Worm (Caenorhabditis elegans) whole organism, L2 larva: ENCODE measurements around the gene sri-57.

Experiments used
- C34F6.9 ChIP-seq: fragments of 150-350 bp; optimal IDR thresholded peaks from 2 replicates; lab custom pipeline; 2014; ENCODE audit warnings: missing biosample characterization, missing genetic modification characterization
- F13H6.1 ChIP-seq: sonication (generic microtip); optimal IDR thresholded peaks from 2 replicates; lab custom pipeline; 2016; ENCODE audit warnings: missing genetic modification characterization, missing compliant biosample characterization
- Y55F3AM.14 ChIP-seq: fragments of 200-800 bp; sonication (Bioruptor generic); optimal IDR thresholded peaks from 2 replicates; lab custom pipeline; 2018; ENCODE audit warnings: mild to moderate bottlenecking, missing genetic modification characterization, missing compliant biosample characterization
- ZK546.5 ChIP-seq: sonication (generic microtip); optimal IDR thresholded peaks from 2 replicates; lab custom pipeline; 2017; ENCODE audit warnings: missing biosample characterization, missing genetic modification characterization
- aly-2 ChIP-seq: fragments of 150-350 bp; optimal IDR thresholded peaks from 2 replicates; lab custom pipeline; 2014; ENCODE audit warnings: missing biosample characterization, missing genetic modification characterization
- blmp-1 ChIP-seq: sonication (generic microtip); optimal IDR thresholded peaks from 2 replicates; lab custom pipeline; 2017; ENCODE audit warnings: missing genetic modification characterization, mild to moderate bottlenecking, missing compliant biosample characterization, antibody characterized with exemption, moderate library complexity; ENCODE audit not compliant: insufficient read depth
- ceh-82 ChIP-seq: fragments of 150-350 bp; optimal IDR thresholded peaks from 2 replicates; lab custom pipeline; 2014; ENCODE audit warnings: missing biosample characterization, missing genetic modification characterization
- dmd-4 ChIP-seq: sonication (generic microtip); optimal IDR thresholded peaks from 2 replicates; lab custom pipeline; 2017; ENCODE audit warnings: missing biosample characterization, missing genetic modification characterization
- egl-27 ChIP-seq: sonication (generic microtip); optimal IDR thresholded peaks from 3 replicates; lab custom pipeline; 2017; ENCODE audit warnings: missing biosample characterization, missing genetic modification reagents, missing genetic modification characterization
- elt-3 ChIP-seq: sonication (generic microtip); optimal IDR thresholded peaks from 2 replicates; lab custom pipeline; 2017; ENCODE audit warnings: missing biosample characterization, missing genetic modification characterization
- fos-1 ChIP-seq: fragments of 150-350 bp; optimal IDR thresholded peaks from 2 replicates; lab custom pipeline; 2014; ENCODE audit warnings: missing biosample characterization, missing genetic modification characterization
- gmeb-1 ChIP-seq: fragments of 150-350 bp; optimal IDR thresholded peaks from 2 replicates; lab custom pipeline; 2014; ENCODE audit warnings: missing biosample characterization, missing genetic modification characterization
- lin-11 ChIP-seq: fragments of 150-350 bp; sonication (generic microtip); optimal IDR thresholded peaks from 2 replicates; lab custom pipeline; 2014; ENCODE audit warnings: missing biosample characterization, missing genetic modification characterization, inconsistent platforms, mixed read lengths
- lin-13 ChIP-seq: fragments of 150-350 bp; optimal IDR thresholded peaks from 2 replicates; lab custom pipeline; 2014; ENCODE audit warnings: missing biosample characterization, missing genetic modification reagents, missing genetic modification characterization
- lsy-2 ChIP-seq, 2 experiments: fragments of 150-350 bp in 1 of 2; sonication (generic microtip) in 1 of 2; optimal IDR thresholded peaks; 2 replicates each; lab custom pipeline; 2014 to 2017; ENCODE audit warnings: missing biosample characterization in 2 of 2, missing genetic modification characterization in 2 of 2
- mbf-1 ChIP-seq: sonication (generic microtip); optimal IDR thresholded peaks from 2 replicates; lab custom pipeline; 2017; ENCODE audit warnings: missing biosample characterization, missing genetic modification characterization
- nhr-10 ChIP-seq: sonication (generic microtip); optimal IDR thresholded peaks from 2 replicates; lab custom pipeline; 2017; ENCODE audit warnings: missing biosample characterization, missing genetic modification characterization
- nhr-11 ChIP-seq: fragments of 150-350 bp; optimal IDR thresholded peaks from 2 replicates; lab custom pipeline; 2014; ENCODE audit warnings: missing biosample characterization, missing genetic modification characterization
- nhr-129 ChIP-seq: fragments of 150-350 bp; optimal IDR thresholded peaks from 2 replicates; lab custom pipeline; 2014; ENCODE audit warnings: missing biosample characterization, missing genetic modification characterization
- nhr-6 ChIP-seq: fragments of 150-350 bp; optimal IDR thresholded peaks from 2 replicates; lab custom pipeline; 2014; ENCODE audit warnings: missing biosample characterization, missing genetic modification characterization
- nhr-77 ChIP-seq: fragments of 150-350 bp; optimal IDR thresholded peaks from 2 replicates; lab custom pipeline; 2014; ENCODE audit warnings: missing biosample characterization, missing genetic modification characterization
- peb-1 ChIP-seq: fragments of 150-350 bp; optimal IDR thresholded peaks from 2 replicates; lab custom pipeline; 2014; ENCODE audit warnings: missing biosample characterization, missing genetic modification characterization
- sem-4 ChIP-seq: fragments of 150-350 bp; optimal IDR thresholded peaks from 2 replicates; lab custom pipeline; 2014; ENCODE audit warnings: missing biosample characterization, missing genetic modification reagents, missing genetic modification characterization
- sma-3 ChIP-seq: sonication (generic microtip); optimal IDR thresholded peaks from 2 replicates; lab custom pipeline; 2016; ENCODE audit warnings: missing genetic modification reagents, missing genetic modification characterization, missing compliant biosample characterization
- sma-9 ChIP-seq, 2 experiments: fragments of 150-350 bp in 1 of 2; sonication (generic microtip) in 1 of 2; optimal IDR thresholded peaks; 2 replicates each; lab custom pipeline; 2014 to 2016; ENCODE audit warnings: missing genetic modification characterization in 2 of 2, mild to moderate bottlenecking in 1 of 2, missing biosample characterization in 1 of 2, missing compliant biosample characterization in 1 of 2, missing genetic modification reagents in 1 of 2, moderate library complexity in 1 of 2
- unc-39 ChIP-seq: fragments of 150-350 bp; optimal IDR thresholded peaks from 2 replicates; lab custom pipeline; 2014; ENCODE audit warnings: missing biosample characterization, missing genetic modification characterization
- unc-62 ChIP-seq: fragments of 150-350 bp; optimal IDR thresholded peaks from 2 replicates; lab custom pipeline; 2014; ENCODE audit warnings: missing biosample characterization, missing genetic modification reagents, missing genetic modification characterization
- ztf-1 ChIP-seq: fragments of 200-800 bp; sonication (Bioruptor generic); conservative IDR thresholded peaks from 2 replicates; pipeline ENCODE4 v1.3.6; 2022; ENCODE audit warnings: missing genetic modification characterization, missing compliant biosample characterization
- ztf-11 ChIP-seq: sonication (generic microtip); optimal IDR thresholded peaks from 2 replicates; lab custom pipeline; 2017; ENCODE audit warnings: missing biosample characterization, missing genetic modification characterization
- ztf-4 ChIP-seq: fragments of 150-350 bp; optimal IDR thresholded peaks from 2 replicates; lab custom pipeline; 2014; ENCODE audit warnings: missing biosample characterization, missing genetic modification characterization

Gene sri-57

DNA sequence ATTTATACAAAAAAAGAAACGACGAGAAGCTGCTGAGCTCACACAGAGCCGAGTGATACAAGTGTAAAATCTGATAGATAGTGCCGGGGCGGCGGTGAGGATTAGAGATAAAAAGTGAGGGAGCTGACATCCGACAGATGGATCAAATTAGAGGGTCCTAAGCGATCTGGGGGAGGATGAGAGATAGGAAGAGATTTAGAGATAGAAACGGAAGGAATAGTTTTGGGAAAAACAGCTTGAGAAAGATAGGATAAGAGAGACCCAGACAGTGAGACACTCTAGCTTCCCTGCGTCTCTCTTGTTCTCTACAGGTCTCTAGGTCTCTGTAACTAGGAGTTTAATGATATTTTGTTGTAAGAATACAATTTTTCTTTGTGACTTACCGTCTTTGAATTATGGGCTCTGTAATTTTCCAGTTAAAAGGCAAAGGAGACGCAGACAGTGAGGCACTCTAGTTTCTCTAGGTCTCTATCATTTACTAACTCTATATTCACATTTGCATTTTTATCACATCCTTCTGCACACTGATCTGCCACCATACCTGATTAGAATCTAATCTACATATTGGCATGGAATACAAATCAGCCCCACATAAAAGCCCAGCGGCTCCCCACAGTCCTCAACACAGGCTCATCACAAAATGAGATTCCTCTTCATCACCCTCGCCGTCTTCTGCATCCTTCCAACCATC is 14.9 kb upstream of the sri-57 start, which contains the start of the genes sup-9 and nspf-1:
Gene sup-9, minus strand, starts transcription at position 43 of the 691 bp plus-strand sequence.
Gene nspf-1, plus strand, starts transcription at position 641 of the 691 bp plus-strand sequence.
- TF ChIP-seq aly-2 (tag; lab: Kevin White, UChicago) = no peak
- no peak for TF ChIP-seq Y55F3AM.14
- TF ChIP-seq blmp-1 (tag; lab: Kevin White, UChicago) = no peak
- peak in 1 of 2 experiments; percentile 28 for TF ChIP-seq lsy-2 (tag; optimal IDR thresholded peaks at IDR 0.05; lab: Kevin White, UChicago)
- TF ChIP-seq F13H6.1 (tag; lab: Kevin White, UChicago) = peak; percentile 44
- no peak for TF ChIP-seq unc-62
- no peak for TF ChIP-seq nhr-77 (tag; lab: Kevin White, UChicago)
- peak; percentile 24 for TF ChIP-seq sem-4 (tag; lab: Kevin White, UChicago)
- no peak for TF ChIP-seq nhr-6 (tag; lab: Kevin White, UChicago)
- peak; percentile 59 for TF ChIP-seq lin-13 (GFP tag; lab: Kevin White, UChicago)
- TF ChIP-seq sma-9 (GFP tag; optimal IDR thresholded peaks at IDR 0.05; lab: Kevin White, UChicago) = peak; percentile 49
- no peak for TF ChIP-seq sma-9 (tag; optimal IDR thresholded peaks at IDR 0.05; lab: Kevin White, UChicago)
- peak; percentile 26 for TF ChIP-seq C34F6.9

DNA sequence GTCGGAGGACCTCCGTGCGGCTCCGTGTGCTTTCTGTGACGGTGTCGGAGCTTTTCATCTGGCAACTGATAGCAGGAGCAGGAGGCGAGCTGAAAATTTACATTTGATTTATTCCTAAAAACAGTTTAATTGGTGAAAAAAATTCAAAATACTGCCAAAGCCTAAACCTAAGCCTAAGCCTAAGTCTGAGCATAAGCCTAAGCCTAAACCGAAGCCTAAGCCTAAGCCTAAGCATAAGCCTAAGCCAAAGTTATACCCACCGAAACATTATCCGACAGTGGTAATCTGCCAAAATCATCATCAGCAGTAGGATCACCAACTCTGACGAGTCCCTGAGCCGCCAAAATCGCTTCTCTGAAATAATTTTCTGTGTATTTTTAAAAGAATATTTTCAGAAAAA is 12.6 kb upstream of the sri-57 start:
- TF ChIP-seq nhr-6 (tag; lab: Kevin White, UChicago) (no peak), ztf-11 (tag; lab: Kevin White, UChicago) (no peak), sma-3 (no peak), sem-4 (tag; lab: Kevin White, UChicago) (no peak), lin-11 (tag; lab: Kevin White, UChicago) (no peak), unc-39 (tag; lab: Kevin White, UChicago) (no peak), ceh-82 (no peak), nhr-10 (no peak), peb-1 (tag; lab: Kevin White, UChicago) (no peak)

DNA sequence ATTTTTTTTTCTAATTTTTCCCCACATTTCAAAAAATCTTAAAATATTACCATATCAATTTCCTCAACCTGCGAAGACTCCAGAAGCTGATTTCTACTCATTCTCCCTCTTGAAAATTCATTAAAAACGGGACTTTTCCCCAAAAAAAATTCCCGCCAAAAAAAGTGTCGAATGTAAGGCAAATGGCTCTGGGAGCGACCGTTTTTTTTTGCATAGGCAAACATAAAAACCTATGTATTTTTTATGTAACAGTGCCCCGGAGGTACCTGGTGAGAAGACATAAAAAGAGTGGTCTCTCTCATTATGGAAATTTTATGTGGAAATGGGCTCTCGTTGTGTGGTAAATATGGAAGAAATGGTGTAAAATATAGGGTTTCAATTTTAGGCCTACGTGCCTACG is 12.0 kb upstream of the sri-57 start, which contains the start of gene ceh-87:
Gene ceh-87, minus strand, starts transcription at position 101 of the 400 bp plus-strand sequence.
- no peak for TF ChIP-seq nhr-129 (tag; lab: Kevin White, UChicago)
- TF ChIP-seq, all 48 proteins: peak for 0

DNA sequence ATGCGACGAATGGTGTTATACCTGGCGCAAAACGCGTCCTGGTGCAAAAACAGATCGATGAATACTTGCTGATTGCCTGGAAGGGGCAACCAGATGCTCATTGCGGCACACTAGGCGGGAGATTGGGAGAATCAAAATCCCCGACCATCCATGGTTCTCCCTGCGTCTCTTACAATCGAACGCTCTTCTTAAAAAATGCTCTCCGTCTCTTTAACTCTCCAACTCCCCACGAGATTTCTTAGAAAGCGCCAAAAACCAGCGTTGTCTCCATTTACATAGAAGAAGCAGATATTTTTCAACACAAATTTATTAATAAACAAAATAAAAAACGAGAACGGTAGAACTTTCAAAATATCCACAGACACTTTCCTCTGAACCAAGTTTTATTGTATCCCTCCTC is 8.9 kb upstream of the sri-57 start, which contains the start of gene F34D6.1:
Gene F34D6.1, minus strand, starts transcription at position 101 of the 400 bp plus-strand sequence.
- no peak for TF ChIP-seq lin-11 (tag; lab: Kevin White, UChicago)
- no peak for TF ChIP-seq dmd-4
- TF ChIP-seq C34F6.9 = no peak
- no peak for TF ChIP-seq nhr-77 (tag; lab: Kevin White, UChicago)
- no peak for TF ChIP-seq nhr-10
- TF ChIP-seq sma-9 (GFP tag; optimal IDR thresholded peaks at IDR 0.05; lab: Kevin White, UChicago) = no peak
- no peak for TF ChIP-seq sma-9 (tag; optimal IDR thresholded peaks at IDR 0.05; lab: Kevin White, UChicago)
- no peak for TF ChIP-seq mbf-1 (tag; lab: Kevin White, UChicago)
- TF ChIP-seq ztf-1 (GFP tag; lab: Robert Waterston, UW) = no peak
- no peak for TF ChIP-seq unc-62
- no peak for TF ChIP-seq lsy-2 (tag; optimal IDR thresholded peaks at IDR 0.05; lab: Kevin White, UChicago)
- TF ChIP-seq elt-3 (tag; lab: Kevin White, UChicago) = no peak
- no peak for TF ChIP-seq egl-27 (tag; lab: Kevin White, UChicago)
- TF ChIP-seq sma-3 = no peak
- no peak for TF ChIP-seq F13H6.1 (tag; lab: Kevin White, UChicago)
- TF ChIP-seq ZK546.5 (tag; lab: Kevin White, UChicago) = no peak
- TF ChIP-seq blmp-1 (tag; lab: Kevin White, UChicago) = no peak
- no peak for TF ChIP-seq nhr-11 (tag; lab: Kevin White, UChicago)
- no peak for TF ChIP-seq lin-13 (GFP tag; lab: Kevin White, UChicago)
- no peak for TF ChIP-seq fos-1 (tag; lab: Kevin White, UChicago)

DNA sequence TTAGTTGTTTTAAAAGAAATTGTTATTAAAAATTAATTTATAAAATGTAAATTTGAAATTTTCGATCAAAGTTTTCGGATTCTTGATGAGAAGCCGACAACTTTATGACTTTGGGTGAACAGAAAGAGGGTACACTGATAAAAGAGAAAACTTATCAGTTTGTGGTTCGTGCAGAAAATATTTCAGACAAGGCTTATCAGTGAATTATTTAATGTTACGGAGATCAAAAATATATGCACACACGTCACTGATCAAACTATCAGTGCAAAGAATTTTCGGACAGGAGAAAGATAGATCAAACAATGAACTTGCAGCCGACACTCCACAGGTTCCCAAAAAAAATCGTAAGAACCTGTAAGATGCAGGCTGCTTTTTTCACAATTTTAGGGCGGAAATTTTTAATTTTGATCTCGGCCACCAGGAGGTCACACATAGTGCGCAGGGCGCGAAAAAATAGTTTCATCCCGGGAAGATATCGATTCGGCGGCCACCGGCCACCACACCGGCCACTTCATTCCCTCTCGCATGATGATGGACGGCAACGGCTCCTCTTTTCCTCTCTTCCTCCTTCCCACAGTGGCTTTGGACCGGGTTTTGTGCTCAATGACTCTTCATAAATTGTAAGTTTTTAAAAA is 5.4 kb upstream of the sri-57 start, which contains the start of gene F22E5.17:
Gene F22E5.17, plus strand, starts transcription at position 508 of the 635 bp plus-strand sequence.
- TF ChIP-seq ztf-4 (no peak), F13H6.1 (tag; lab: Kevin White, UChicago) (peak; percentile 1), sma-9 (GFP tag; optimal IDR thresholded peaks at IDR 0.05; lab: Kevin White, UChicago) (peak; percentile 77), sma-9 (tag; optimal IDR thresholded peaks at IDR 0.05; lab: Kevin White, UChicago) (no peak), gmeb-1 (peak; percentile 19), fos-1 (tag; lab: Kevin White, UChicago) (peak; percentile 88)
